Fruit fly (Drosophila melanogaster): ENCODE data around the gene CG13239.
A peak's percentile ranks its signal among the peaks of the same experiment; 100 is the strongest.

- TF ChIP-seq CG7101 (tag; optimal IDR thresholded peaks at IDR 0.05): no peak
- TF ChIP-seq cic (GFP tag; optimal IDR thresholded peaks at IDR 0.05): no peak
- TF ChIP-seq kay (GFP tag; ENCODE audit: borderline replicate concordance): no peak
- peak; percentile 98 for TF ChIP-seq tj (GFP tag; optimal IDR thresholded peaks at IDR 0.05)
- no peak for TF ChIP-seq CG12768 (GFP tag; optimal IDR thresholded peaks at IDR 0.05)
- no peak for TF ChIP-seq CG14711 (tag; optimal IDR thresholded peaks at IDR 0.05)
- no peak for TF ChIP-seq bab1 (GFP tag; optimal IDR thresholded peaks at IDR 0.05)
- TF ChIP-seq CG7045 (GFP tag; optimal IDR thresholded peaks at IDR 0.05): no peak
- no peak for TF ChIP-seq Clk (GFP tag; optimal IDR thresholded peaks at IDR 0.05)
- TF ChIP-seq toe (GFP tag; optimal IDR thresholded peaks at IDR 0.05): no peak
- no peak for TF ChIP-seq Crg-1 (GFP tag; optimal IDR thresholded peaks at IDR 0.05)
- no peak for TF ChIP-seq Hr96 (GFP tag; optimal IDR thresholded peaks at IDR 0.05)
- no peak for TF ChIP-seq pad (GFP tag; optimal IDR thresholded peaks at IDR 0.05)
- TF ChIP-seq CG33017 (tag; optimal IDR thresholded peaks at IDR 0.05): no peak
Measured at dm6 chr3L:22830132-22830697, 30.4 kb upstream of the CG13239 start.

Data from whole organism, adult.